Fruit fly (Drosophila melanogaster): ENCODE results near the gene CG18666.

- TF ChIP-seq CG8478 (optimal IDR thresholded peaks at IDR 0.05) (no peak), CTCF (optimal IDR thresholded peaks at IDR 0.05) (no peak)
Measured at dm6 chr2L:11022804-11023203, 11.8 kb upstream of the CG18666 start.
